Worm (Caenorhabditis elegans): ENCODE measurements around the gene glt-6.

glt-6 gene

DNA sequence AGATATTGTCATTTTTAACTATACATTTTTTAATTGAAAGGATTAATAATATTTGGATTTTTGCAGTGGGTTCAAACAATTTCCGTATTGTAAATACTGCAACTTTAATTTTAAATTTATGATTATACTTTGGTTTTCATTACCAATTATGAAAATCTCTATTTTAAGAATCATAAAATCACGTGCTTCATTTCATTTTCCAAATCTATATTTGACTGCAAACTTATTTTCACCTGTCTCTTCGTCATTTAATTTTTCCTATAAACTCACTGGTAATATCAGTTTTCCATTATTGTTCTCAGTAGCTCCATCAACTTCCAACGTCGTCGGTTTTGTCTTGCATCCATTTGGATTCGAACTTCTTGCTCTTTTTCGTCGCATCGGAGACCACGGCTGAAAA lies 28.9 kb downstream of the glt-6 start, which contains the start of gene R05G6.1:
TSS of gene R05G6.1 (plus strand) at position 301 of the 400 bp plus-strand sequence.
- TF ChIP-seq nhr-77 (tag; optimal IDR thresholded peaks at IDR 0.05), result no peak
- no peak for TF ChIP-seq nhr-10 (tag; optimal IDR thresholded peaks at IDR 0.05)
- no peak for TF ChIP-seq elt-3 (tag; optimal IDR thresholded peaks at IDR 0.05)
- TF ChIP-seq ztf-11 (tag; optimal IDR thresholded peaks at IDR 0.05), result no peak
- no peak for TF ChIP-seq ztf-1 (GFP tag; conservative IDR thresholded peaks at IDR 0.05)

DNA sequence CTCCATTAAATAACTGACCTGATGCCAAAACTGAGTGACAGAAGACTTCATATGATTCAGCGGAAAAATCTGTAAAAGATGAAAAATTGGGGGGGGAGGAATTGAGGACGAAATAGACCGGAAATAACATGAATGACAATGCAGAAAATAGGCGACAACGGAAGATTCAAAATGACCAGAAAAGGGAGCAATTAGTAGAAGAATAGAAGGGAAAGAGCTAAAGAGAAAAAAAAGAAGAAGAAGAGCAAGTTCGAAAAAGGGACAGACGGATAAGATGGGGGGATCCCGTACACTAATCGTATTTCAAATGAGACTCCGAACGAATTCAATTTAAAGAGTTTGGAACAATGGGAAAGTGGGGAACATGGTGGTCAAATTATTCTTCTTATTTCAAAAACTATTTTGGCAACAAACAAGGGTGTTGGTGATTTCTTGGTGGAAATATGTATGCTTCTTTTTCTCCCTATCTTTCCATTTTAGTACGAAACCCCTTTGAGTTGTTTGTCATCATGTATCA lies 39.1 kb downstream of the glt-6 start, which contains the start of gene R05G6.10:
TSS of gene R05G6.10 (minus strand) at position 51 of the 517 bp plus-strand sequence.
- TF ChIP-seq zag-1 (tag; optimal IDR thresholded peaks at IDR 0.05), result peak; percentile 2
- no peak for TF ChIP-seq ztf-1 (GFP tag; conservative IDR thresholded peaks at IDR 0.05)

DNA sequence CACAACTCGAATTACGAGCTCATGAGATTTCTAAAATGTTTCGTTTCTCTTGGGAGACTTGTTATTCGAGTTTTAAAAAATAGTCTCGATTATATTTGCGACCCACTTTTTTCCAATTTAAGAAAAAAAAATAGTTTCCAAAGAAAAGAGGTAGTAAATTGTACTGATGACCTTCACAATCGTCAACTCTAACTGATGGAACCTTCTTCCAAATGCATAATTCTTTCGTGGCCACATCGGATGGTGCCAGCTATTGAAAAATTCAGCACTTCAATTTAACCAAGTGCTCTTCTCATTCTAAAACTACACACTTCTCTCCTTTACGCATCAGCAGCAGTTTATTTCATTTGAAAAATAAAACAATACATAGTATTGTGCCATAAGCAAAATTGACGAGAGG lies 40.2 kb downstream of the glt-6 start:
- no peak for TF ChIP-seq nhr-21 (tag; optimal IDR thresholded peaks at IDR 0.05)
- TF ChIP-seq egl-27 (tag; optimal IDR thresholded peaks at IDR 0.05), result no peak
- no peak for TF ChIP-seq ztf-11 (tag; optimal IDR thresholded peaks at IDR 0.05)
- no peak for TF ChIP-seq peb-1 (tag; optimal IDR thresholded peaks at IDR 0.05)
- no peak for TF ChIP-seq ztf-4 (tag; optimal IDR thresholded peaks at IDR 0.05)
- TF ChIP-seq nhr-6 (tag; optimal IDR thresholded peaks at IDR 0.05), result no peak
- TF ChIP-seq Y55F3AM.14 (GFP tag; optimal IDR thresholded peaks at IDR 0.05), result no peak
- no peak for TF ChIP-seq zag-1 (tag; optimal IDR thresholded peaks at IDR 0.05)
- TF ChIP-seq lin-39 (tag; optimal IDR thresholded peaks at IDR 0.05), result no peak
- no peak for TF ChIP-seq unc-55 (GFP tag; optimal IDR thresholded peaks at IDR 0.05)
- TF ChIP-seq unc-39 (tag; optimal IDR thresholded peaks at IDR 0.05), result no peak
- TF ChIP-seq nhr-129 (tag; optimal IDR thresholded peaks at IDR 0.05), result no peak
- TF ChIP-seq sma-3 (GFP tag; optimal IDR thresholded peaks at IDR 0.05), result no peak
- no peak for TF ChIP-seq alr-1 (tag; optimal IDR thresholded peaks at IDR 0.05)
- TF ChIP-seq lsy-2 (tag; optimal IDR thresholded peaks at IDR 0.05), result no peak
- no peak for TF ChIP-seq ZK546.5 (tag; optimal IDR thresholded peaks at IDR 0.05)
- TF ChIP-seq snpc-4 (tag; optimal IDR thresholded peaks at IDR 0.05), result no peak
- no peak for TF ChIP-seq R02D3.7 (tag; optimal IDR thresholded peaks at IDR 0.05)
- TF ChIP-seq nhr-10 (tag; optimal IDR thresholded peaks at IDR 0.05), result no peak

DNA sequence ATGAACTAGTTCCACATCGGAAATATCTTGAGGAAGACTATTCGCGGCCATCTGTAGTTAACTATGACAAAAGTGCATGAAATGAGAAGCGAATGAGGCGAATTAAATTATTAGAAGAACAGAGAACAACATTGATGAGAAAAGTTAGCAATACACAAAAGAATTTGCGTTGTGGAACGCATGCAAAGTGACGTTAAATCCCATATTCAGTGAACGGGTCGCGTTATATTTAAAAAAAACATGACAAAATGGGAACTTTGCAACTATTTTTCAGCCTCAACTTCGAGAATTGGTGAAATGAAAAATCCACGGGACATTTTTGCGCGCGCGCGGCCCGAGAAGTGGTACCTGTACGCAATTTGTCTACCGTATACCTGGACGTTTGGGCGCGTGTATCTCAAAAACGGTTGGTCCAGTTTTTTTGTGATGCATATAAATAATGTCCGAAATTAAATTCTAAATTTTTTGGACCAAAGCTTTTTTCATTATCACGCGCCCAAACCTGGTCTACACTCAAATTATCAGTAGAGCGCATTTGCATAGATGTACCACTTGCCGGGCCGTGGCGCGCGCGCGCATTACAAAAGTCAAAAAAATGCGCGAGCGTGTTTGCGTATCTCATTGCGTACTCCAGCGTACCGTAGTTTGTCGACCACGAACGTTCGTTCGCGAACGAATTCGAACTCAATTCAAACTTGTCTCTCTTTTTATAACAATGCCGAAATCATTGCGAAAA lies 44.6 kb downstream of the glt-6 start, which contains the start of the genes cdd-2 and oef-1:
TSS of gene cdd-2 (minus strand) at position 51 of the 736 bp plus-strand sequence.
TSS of gene oef-1 (plus strand) at position 575 of the 736 bp plus-strand sequence.
- TF ChIP-seq unc-39 (tag; optimal IDR thresholded peaks at IDR 0.05) (no peak), fos-1 (tag; optimal IDR thresholded peaks at IDR 0.05) (no peak)

DNA sequence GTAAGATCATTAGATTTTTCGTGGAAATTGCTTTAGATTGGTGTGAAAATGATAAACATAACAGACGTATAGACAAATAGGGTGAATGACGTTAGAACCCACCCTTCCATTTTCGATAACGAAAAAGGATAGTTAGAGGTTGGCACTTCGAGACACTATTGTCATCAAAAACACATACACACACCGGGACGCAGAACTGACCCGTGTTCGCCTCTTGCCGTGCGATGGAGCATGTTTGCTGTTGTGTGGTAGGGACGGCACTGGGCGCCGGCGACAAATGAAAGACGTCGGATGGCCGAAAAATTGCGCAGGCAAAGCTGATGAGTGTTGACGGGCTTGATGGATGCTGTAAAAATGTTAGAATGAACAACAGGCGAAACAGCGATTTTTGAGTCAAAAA lies 46.4 kb downstream of the glt-6 start:
- TF ChIP-seq fos-1 (tag; optimal IDR thresholded peaks at IDR 0.05), result peak; percentile 54
- TF ChIP-seq blmp-1 (tag; optimal IDR thresholded peaks at IDR 0.05; ENCODE audit: insufficient read depth), result no peak
- TF ChIP-seq C34F6.9 (tag; optimal IDR thresholded peaks at IDR 0.05), result peak; percentile 28
- TF ChIP-seq lsy-2 (tag; optimal IDR thresholded peaks at IDR 0.05), result peak in 1 of 2 experiments; percentile 41
- TF ChIP-seq skn-1 (tag; optimal IDR thresholded peaks at IDR 0.05), result peak; percentile 80
- no peak for TF ChIP-seq ceh-16 (tag; optimal IDR thresholded peaks at IDR 0.05)
- peak; percentile 60 for TF ChIP-seq nhr-129 (tag; optimal IDR thresholded peaks at IDR 0.05)
- peak; percentile 19 for TF ChIP-seq F13H6.1 (tag; optimal IDR thresholded peaks at IDR 0.05)

DNA sequence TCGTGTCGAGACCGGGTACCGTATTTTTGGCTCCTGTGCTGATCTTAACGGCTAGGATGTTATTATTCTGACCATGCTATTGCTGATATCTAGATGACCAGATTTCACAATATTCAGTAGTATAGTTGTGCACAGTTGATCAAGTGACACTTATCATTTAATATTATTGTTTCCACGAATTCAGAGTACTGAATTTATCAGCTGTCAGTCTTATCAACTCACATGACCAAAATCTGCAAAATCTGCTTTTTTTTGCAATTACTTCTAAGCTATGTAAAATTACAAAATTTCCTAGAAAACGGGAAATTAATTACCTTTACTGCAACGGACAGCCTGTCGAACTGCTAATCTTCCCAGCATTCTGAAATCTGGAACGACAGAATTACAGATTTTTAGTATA lies 47.0 kb downstream of the glt-6 start, which contains the start of gene pam-1:
TSS of gene pam-1 (minus strand) at position 368 of the 400 bp plus-strand sequence.
- no peak for TF ChIP-seq ZK546.5 (tag; optimal IDR thresholded peaks at IDR 0.05)
- no peak for TF ChIP-seq lin-39 (tag; optimal IDR thresholded peaks at IDR 0.05)
- no peak for TF ChIP-seq crh-2 (tag; optimal IDR thresholded peaks at IDR 0.05)
- no peak for TF ChIP-seq blmp-1 (tag; optimal IDR thresholded peaks at IDR 0.05; ENCODE audit: insufficient read depth)
- TF ChIP-seq Y55F3AM.14 (GFP tag; optimal IDR thresholded peaks at IDR 0.05), result no peak
- TF ChIP-seq ztf-4 (tag; optimal IDR thresholded peaks at IDR 0.05), result no peak
- TF ChIP-seq unc-55 (GFP tag; optimal IDR thresholded peaks at IDR 0.05), result no peak
- no peak for TF ChIP-seq lin-13 (GFP tag; optimal IDR thresholded peaks at IDR 0.05)

All from whole organism, L2 larva.